Fruit fly (Drosophila melanogaster) whole organism, embryonic: Measurements from ENCODE around the gene Mon1.

Experiments
- Atf6 ChIP-seq: fragments of 200-800 bp; sonication (Bioruptor generic); IDR thresholded peaks from 2 replicates; pipeline ENCODE4 v1.3.6; 2022; ENCODE audit warnings: missing biosample characterization, missing genetic modification characterization
- Blimp-1 ChIP-seq: fragments of 200-800 bp; sonication (Bioruptor generic); optimal IDR thresholded peaks from 3 replicates; lab custom pipeline; 2018; ENCODE audit warnings: missing biosample characterization, missing genetic modification characterization, mild to moderate bottlenecking, moderate library complexity, missing genetic modification reagents
- BtbVII ChIP-seq: fragments of 200-800 bp; sonication (Bioruptor generic); optimal IDR thresholded peaks from 3 replicates; lab custom pipeline; 2017; ENCODE audit warnings: missing biosample characterization, mild to moderate bottlenecking, missing genetic modification characterization
- CG11093 ChIP-seq: fragments of 200-800 bp; sonication (Bioruptor generic); IDR thresholded peaks from 3 replicates; pipeline ENCODE4 v1.3.6; 2022; ENCODE audit warnings: missing biosample characterization, missing genetic modification characterization
- CG11398 ChIP-seq: fragments of 200-800 bp; sonication (Bioruptor generic); optimal IDR thresholded peaks from 2 replicates; lab custom pipeline; 2016; ENCODE audit warnings: missing biosample characterization, missing genetic modification characterization
- CG13424 ChIP-seq: fragments of 200-800 bp; sonication (Bioruptor generic); optimal IDR thresholded peaks from 2 replicates; lab custom pipeline; 2019; ENCODE audit warnings: missing biosample characterization, mild to moderate bottlenecking, missing genetic modification characterization, moderate library complexity
- CG13775 ChIP-seq: fragments of 200-800 bp; sonication (Bioruptor generic); optimal IDR thresholded peaks from 3 replicates; lab custom pipeline; 2017; ENCODE audit warnings: missing biosample characterization, mild to moderate bottlenecking, missing genetic modification characterization
- CG15696 ChIP-seq: fragments of 200-800 bp; sonication (Bioruptor generic); optimal IDR thresholded peaks from 2 replicates; lab custom pipeline; 2019; ENCODE audit warnings: missing biosample characterization, mild to moderate bottlenecking, missing genetic modification characterization, moderate library complexity
- CG17568 ChIP-seq: fragments of 200-800 bp; sonication (Bioruptor generic); optimal IDR thresholded peaks from 2 replicates; lab custom pipeline; 2018; ENCODE audit warnings: missing biosample characterization, mild to moderate bottlenecking, missing genetic modification characterization, moderate library complexity
- CG18599 ChIP-seq: fragments of 200-800 bp; sonication (Bioruptor generic); optimal IDR thresholded peaks from 3 replicates; lab custom pipeline; 2017; ENCODE audit warnings: missing biosample characterization, missing genetic modification characterization, mild to moderate bottlenecking, moderate library complexity, missing genetic modification reagents
- CG32772 ChIP-seq: fragments of 200-800 bp; sonication (Bioruptor generic); IDR thresholded peaks from 2 replicates; pipeline ENCODE4 v1.3.6; 2022; ENCODE audit warnings: missing biosample characterization, missing genetic modification characterization
- CG34224 ChIP-seq: fragments of 200-800 bp; sonication (Bioruptor generic); IDR thresholded peaks from 3 replicates; pipeline ENCODE4 v1.3.6; 2022; ENCODE audit warnings: missing biosample characterization, missing genetic modification characterization; ENCODE audit not compliant: partially characterized antibody
- CG4424 ChIP-seq: fragments of 200-800 bp; sonication (Bioruptor generic); optimal IDR thresholded peaks from 3 replicates; lab custom pipeline; 2016; ENCODE audit warnings: missing biosample characterization, missing genetic modification characterization
- CG4854 ChIP-seq: fragments of 200-800 bp; sonication (Bioruptor generic); optimal IDR thresholded peaks from 2 replicates; lab custom pipeline; 2016; ENCODE audit warnings: missing biosample characterization, missing genetic modification characterization, inconsistent platforms
- CG5245 ChIP-seq: fragments of 200-800 bp; sonication (Bioruptor generic); optimal IDR thresholded peaks from 3 replicates; lab custom pipeline; 2016; ENCODE audit warnings: missing biosample characterization, missing genetic modification characterization
- CG5953 ChIP-seq: fragments of 200-800 bp; sonication (Bioruptor generic); IDR thresholded peaks from 2 replicates; pipeline ENCODE4 v1.3.6; 2022; ENCODE audit warnings: missing biosample characterization, missing genetic modification characterization
- CG6689 ChIP-seq: fragments of 200-800 bp; sonication (Bioruptor generic); IDR thresholded peaks from 2 replicates; pipeline ENCODE4 v1.3.6; 2022; ENCODE audit warnings: missing biosample characterization, missing genetic modification characterization
- CG8478 ChIP-seq: fragments of >200 bp; optimal IDR thresholded peaks from 2 replicates; lab custom pipeline; 2018
- D ChIP-seq, 2 experiments: fragments of 200-800 bp in 1 of 2; fragments of >200 bp in 1 of 2; sonication (Bioruptor generic) in 1 of 2; optimal IDR thresholded peaks; 2 replicates in 1 of 2; 3 replicates in 1 of 2; lab custom pipeline; 2017; ENCODE audit warnings: mild to moderate bottlenecking in 1 of 2, missing biosample characterization in 1 of 2, missing genetic modification characterization in 1 of 2, missing genetic modification reagents in 1 of 2
- D19A ChIP-seq: fragments of 200-800 bp; optimal IDR thresholded peaks from 3 replicates; lab custom pipeline; 2019; ENCODE audit warnings: missing biosample characterization, mild to moderate bottlenecking, missing genetic modification characterization, moderate library complexity
- Dek ChIP-seq: fragments of 200-800 bp; sonication (Bioruptor generic); optimal IDR thresholded peaks from 3 replicates; lab custom pipeline; 2019; ENCODE audit warnings: missing biosample characterization, mild to moderate bottlenecking, missing genetic modification characterization, moderate library complexity
- Elba2 ChIP-seq: fragments of 200-800 bp; sonication (Bioruptor generic); optimal IDR thresholded peaks from 3 replicates; lab custom pipeline; 2016; ENCODE audit warnings: missing biosample characterization, missing genetic modification characterization
- Gug ChIP-seq: fragments of 200-800 bp; sonication (Bioruptor generic); IDR thresholded peaks from 4 replicates; pipeline ENCODE4 v1.3.6; 2022; ENCODE audit warnings: missing biosample characterization, missing genetic modification characterization
- HHEX ChIP-seq: fragments of 200-800 bp; sonication (Bioruptor generic); optimal IDR thresholded peaks from 3 replicates; lab custom pipeline; 2017; ENCODE audit warnings: missing biosample characterization, mild to moderate bottlenecking, missing genetic modification characterization, missing genetic modification reagents
- MESR4 ChIP-seq: fragments of 200-800 bp; sonication (Bioruptor generic); optimal IDR thresholded peaks from 2 replicates; lab custom pipeline; 2018; ENCODE audit warnings: missing biosample characterization, mild to moderate bottlenecking, missing genetic modification characterization, moderate library complexity
- Nf-YC ChIP-seq: fragments of 200-800 bp; optimal IDR thresholded peaks from 3 replicates; lab custom pipeline; 2019; ENCODE audit warnings: missing biosample characterization, mild to moderate bottlenecking, missing genetic modification characterization, moderate library complexity
- Optix ChIP-seq: fragments of 200-800 bp; sonication (Bioruptor generic); IDR thresholded peaks from 3 replicates; pipeline ENCODE4 v1.3.6; 2022; ENCODE audit warnings: missing biosample characterization, missing genetic modification characterization
- Poxn ChIP-seq: fragments of 200-800 bp; sonication (Bioruptor generic); IDR thresholded peaks from 2 replicates; pipeline ENCODE4 v1.3.6; 2022; ENCODE audit warnings: missing biosample characterization, missing genetic modification characterization
- Scr ChIP-seq: fragments of 200-800 bp; sonication (Bioruptor generic); IDR thresholded peaks from 2 replicates; pipeline ENCODE4 v1.3.6; 2022; ENCODE audit warnings: missing biosample characterization, missing genetic modification characterization; ENCODE audit not compliant: partially characterized antibody
- Tbp ChIP-seq: fragments of >200 bp; optimal IDR thresholded peaks from 2 replicates; lab custom pipeline; 2018; ENCODE audit warnings: missing biosample characterization, missing genetic modification characterization
- ac ChIP-seq: fragments of 200-800 bp; sonication (Bioruptor generic); optimal IDR thresholded peaks from 3 replicates; lab custom pipeline; 2017; ENCODE audit warnings: missing biosample characterization, mild to moderate bottlenecking, missing genetic modification characterization
- ara ChIP-seq: fragments of 200-800 bp; sonication (Bioruptor generic); IDR thresholded peaks from 2 replicates; pipeline ENCODE4 v1.3.6; 2022; ENCODE audit warnings: missing biosample characterization, missing genetic modification characterization
- bsh ChIP-seq, 2 experiments: fragments of 200-800 bp; sonication (Bioruptor generic); optimal IDR thresholded peaks; 2 replicates each; lab custom pipeline; 2017 to 2018; ENCODE audit warnings: mild to moderate bottlenecking in 2 of 2, missing biosample characterization in 2 of 2, missing genetic modification characterization in 2 of 2, moderate library complexity in 1 of 2
- corto ChIP-seq: fragments of 200-800 bp; sonication (Bioruptor generic); optimal IDR thresholded peaks from 2 replicates; lab custom pipeline; 2016; ENCODE audit warnings: missing biosample characterization, mild to moderate bottlenecking, missing genetic modification characterization, moderate library complexity
- danr ChIP-seq: fragments of 200-800 bp; sonication (Bioruptor generic); IDR thresholded peaks from 2 replicates; pipeline ENCODE4 v1.3.6; 2022; ENCODE audit warnings: missing biosample characterization, missing genetic modification characterization
- dimm ChIP-seq: fragments of 200-800 bp; sonication (Bioruptor generic); IDR thresholded peaks from 2 replicates; pipeline ENCODE4 v1.3.6; 2022; ENCODE audit warnings: missing biosample characterization, missing genetic modification characterization
- fd64A ChIP-seq: fragments of 200-800 bp; sonication (Bioruptor generic); optimal IDR thresholded peaks from 3 replicates; lab custom pipeline; 2018; ENCODE audit warnings: missing biosample characterization, mild to moderate bottlenecking, missing genetic modification characterization
- gfzf ChIP-seq: fragments of 200-800 bp; sonication (Bioruptor generic); optimal IDR thresholded peaks from 2 replicates; lab custom pipeline; 2016; ENCODE audit warnings: missing biosample characterization, mild to moderate bottlenecking, missing genetic modification characterization, moderate library complexity
- grn ChIP-seq: fragments of 200-800 bp; sonication (Bioruptor generic); optimal IDR thresholded peaks from 3 replicates; lab custom pipeline; 2017; ENCODE audit warnings: missing biosample characterization, missing genetic modification characterization
- kay ChIP-seq: fragments of 200-800 bp; sonication (Bioruptor generic); optimal IDR thresholded peaks from 2 replicates; lab custom pipeline; 2016; ENCODE audit warnings: missing biosample characterization, missing genetic modification characterization
- knrl ChIP-seq: fragments of 200-800 bp; sonication (Bioruptor generic); IDR thresholded peaks from 3 replicates; pipeline ENCODE4 v1.3.6; 2022; ENCODE audit warnings: missing biosample characterization, missing genetic modification characterization; ENCODE audit not compliant: partially characterized antibody
- mld ChIP-seq: fragments of 200-800 bp; sonication (Bioruptor generic); IDR thresholded peaks from 3 replicates; pipeline ENCODE4 v1.3.6; 2022; ENCODE audit warnings: missing biosample characterization, missing genetic modification characterization; ENCODE audit not compliant: partially characterized antibody
- odd ChIP-seq: fragments of 200-800 bp; sonication (Bioruptor generic); optimal IDR thresholded peaks from 2 replicates; lab custom pipeline; 2017; ENCODE audit warnings: missing biosample characterization, mild to moderate bottlenecking, missing genetic modification characterization
- peb ChIP-seq: fragments of 200-800 bp; sonication (Bioruptor generic); IDR thresholded peaks from 2 replicates; pipeline ENCODE4 v1.3.6; 2022; ENCODE audit warnings: missing biosample characterization, missing genetic modification characterization
- seq ChIP-seq: fragments of 200-800 bp; sonication (Bioruptor generic); IDR thresholded peaks from 2 replicates; pipeline ENCODE4 v1.3.6; 2022; ENCODE audit warnings: missing biosample characterization, missing genetic modification characterization
- sima ChIP-seq: fragments of 200-800 bp; sonication (Bioruptor generic); optimal IDR thresholded peaks from 2 replicates; lab custom pipeline; 2016; ENCODE audit warnings: missing biosample characterization, missing genetic modification characterization
- sna ChIP-seq: fragments of 200-800 bp; sonication (Bioruptor generic); IDR thresholded peaks from 2 replicates; pipeline ENCODE4 v1.3.6; 2022; ENCODE audit warnings: missing biosample characterization, missing genetic modification characterization; ENCODE audit not compliant: partially characterized antibody
- sr ChIP-seq: fragments of 200-800 bp; sonication (Bioruptor generic); IDR thresholded peaks from 3 replicates; pipeline ENCODE4 v1.3.6; 2022; ENCODE audit warnings: missing biosample characterization, missing genetic modification characterization
- unc-4 ChIP-seq: fragments of 200-800 bp; sonication (Bioruptor generic); IDR thresholded peaks from 2 replicates; pipeline ENCODE4 v1.3.6; 2022; ENCODE audit warnings: missing biosample characterization, missing genetic modification characterization; ENCODE audit not compliant: partially characterized antibody
- wor ChIP-seq: fragments of 200-800 bp; sonication (Bioruptor generic); IDR thresholded peaks from 2 replicates; pipeline ENCODE4 v1.3.6; 2022; ENCODE audit warnings: missing biosample characterization, missing genetic modification characterization

Gene Mon1

dm6 chr2L:4850356-4850755 is at the start of gene Mon1, which contains the start of gene mRpS2 (continued):
- TF ChIP-seq CG11093, result peak; percentile 86
- TF ChIP-seq CG13775 (GFP tag; lab: Kevin White, UChicago), result peak; percentile 94
- no peak for TF ChIP-seq sna (GFP tag; lab: Robert Waterston, UW)
- TF ChIP-seq CG15696 (tag; lab: Kevin White, UChicago), result peak; percentile 88
- peak; percentile 39 for TF ChIP-seq CG11398 (GFP tag; lab: Kevin White, UChicago)
- peak; percentile 59 for TF ChIP-seq corto (GFP tag; lab: Kevin White, UChicago)
- no peak for TF ChIP-seq CG8478 (lab: Kevin White, UChicago)
- TF ChIP-seq CG13424 (tag; lab: Kevin White, UChicago), result peak; percentile 97
- TF ChIP-seq Blimp-1 (GFP tag; lab: Kevin White, UChicago), result peak; percentile 95
- TF ChIP-seq Dek (tag; lab: Kevin White, UChicago), result peak; percentile 94
- peak; percentile 98 for TF ChIP-seq CG6689 (GFP tag; lab: Robert Waterston, UW)
- peak; percentile 37 for TF ChIP-seq fd64A (GFP tag; lab: Kevin White, UChicago)
- TF ChIP-seq Atf6, result peak; percentile 95
- TF ChIP-seq CG4854 (GFP tag; lab: Kevin White, UChicago), result peak; percentile 84
- TF ChIP-seq gfzf, result no peak
- peak; percentile 86 for TF ChIP-seq peb (GFP tag; lab: Robert Waterston, UW)
- TF ChIP-seq Poxn (GFP tag; lab: Robert Waterston, UW), result peak; percentile 82
- peak; percentile 93 for TF ChIP-seq kay (GFP tag; lab: Kevin White, UChicago)
- TF ChIP-seq ac, result peak; percentile 37
- TF ChIP-seq Nf-YC (tag; lab: Kevin White, UChicago), result peak; percentile 84
- peak; percentile 12 for TF ChIP-seq sima (GFP tag; lab: Kevin White, UChicago)
- TF ChIP-seq Tbp, result no peak
- TF ChIP-seq MESR4 (GFP tag; lab: Kevin White, UChicago), result peak; percentile 80
- peak; percentile 96 for TF ChIP-seq ara
- no peak for TF ChIP-seq mld (GFP tag; lab: Robert Waterston, UW)
- TF ChIP-seq sr (GFP tag; lab: Robert Waterston, UW), result peak; percentile 78; the same call in 2 of the 3 replicates
- peak; percentile 79 for TF ChIP-seq odd (GFP tag; lab: Kevin White, UChicago)
- TF ChIP-seq CG5245 (GFP tag; lab: Kevin White, UChicago), result peak; percentile 91
- peak; percentile 89 for TF ChIP-seq dimm (GFP tag; lab: Robert Waterston, UW)
- peak; percentile 90 for TF ChIP-seq seq (GFP tag; lab: Robert Waterston, UW)
- TF ChIP-seq Optix (GFP tag; lab: Robert Waterston, UW), result peak; percentile 85
- peak; percentile 89 for TF ChIP-seq wor (GFP tag; lab: Robert Waterston, UW)
- TF ChIP-seq CG18599 (GFP tag; lab: Kevin White, UChicago), result peak; percentile 97
- TF ChIP-seq D19A, result peak; percentile 86
- peak; percentile 62 for TF ChIP-seq Elba2
- TF ChIP-seq CG32772 (GFP tag; lab: Robert Waterston, UW), result peak; percentile 95
- peak; percentile 87 for TF ChIP-seq danr (GFP tag; lab: Robert Waterston, UW)
- peak; percentile 95 for TF ChIP-seq CG5953 (GFP tag; lab: Robert Waterston, UW)
- TF ChIP-seq CG17568, result peak; percentile 90
- TF ChIP-seq Scr, result no peak
- peak; percentile 93 for TF ChIP-seq HHEX
- TF ChIP-seq D (optimal IDR thresholded peaks at IDR 0.05; lab: Kevin White, UChicago), result no peak
- TF ChIP-seq D (GFP tag; optimal IDR thresholded peaks at IDR 0.05; lab: Kevin White, UChicago), result peak; percentile 87
- TF ChIP-seq BtbVII (GFP tag; lab: Kevin White, UChicago), result peak; percentile 93
- TF ChIP-seq Gug, result peak; percentile 91
- peak; percentile 67 to 95 for TF ChIP-seq bsh (GFP tag; optimal IDR thresholded peaks at IDR 0.05; lab: Kevin White, UChicago)
- TF ChIP-seq knrl (GFP tag; lab: Robert Waterston, UW), result no peak
- peak; percentile 36; the same call in 1 of the 2 replicates for TF ChIP-seq unc-4
- peak; percentile 95 for TF ChIP-seq CG4424
- TF ChIP-seq CG34224 (GFP tag; lab: Robert Waterston, UW), result peak; percentile 23; the same call in 2 of the 3 replicates
- TF ChIP-seq grn (GFP tag; lab: Kevin White, UChicago), result peak; percentile 28
